Worm (Caenorhabditis elegans) whole organism, L4 larva: ENCODE data around the gene F14D2.19.

Experiments used
- F44E2.7 ChIP-seq: fragments of 200-800 bp; sonication (Bioruptor generic); IDR thresholded peaks from 2 replicates; pipeline ENCODE4 v2.1.2; 2022; ENCODE audit warnings: missing genetic modification characterization, missing compliant biosample characterization
- Y5F2A.4 ChIP-seq: fragments of 200-800 bp; sonication (Bioruptor generic); optimal IDR thresholded peaks from 2 replicates; lab custom pipeline; 2018; ENCODE audit warnings: mild to moderate bottlenecking, missing genetic modification characterization, missing compliant biosample characterization
- ZK337.2 ChIP-seq: fragments of 200-800 bp; sonication (Bioruptor generic); IDR thresholded peaks from 2 replicates; pipeline ENCODE4 v1.3.6; 2022; ENCODE audit warnings: missing genetic modification reagents, missing genetic modification characterization, missing compliant biosample characterization
- ZK546.5 ChIP-seq, 2 experiments: sonication (generic microtip); optimal IDR thresholded peaks; 2 replicates each; lab custom pipeline; 2017; ENCODE audit warnings: missing biosample characterization in 2 of 2, missing genetic modification characterization in 2 of 2
- aha-1 ChIP-seq: fragments of 150-350 bp; peaks from one replicate; lab custom pipeline; 2014; ENCODE audit warnings: missing biosample characterization, missing genetic modification characterization
- arid-1 ChIP-seq: fragments of 200-800 bp; sonication (Bioruptor generic); conservative IDR thresholded peaks from 2 replicates; pipeline ENCODE4 v1.3.6; 2022; ENCODE audit warnings: missing genetic modification reagents, missing genetic modification characterization, missing compliant biosample characterization
- ceh-32 ChIP-seq: sonication (generic microtip); optimal IDR thresholded peaks from 2 replicates; lab custom pipeline; 2016; ENCODE audit warnings: mild to moderate bottlenecking, missing genetic modification characterization, missing compliant biosample characterization; ENCODE audit not compliant: poor library complexity
- ctbp-1 ChIP-seq: fragments of 200-800 bp; sonication (Bioruptor generic); IDR thresholded peaks from 2 replicates; pipeline ENCODE4 v1.3.6; 2022; ENCODE audit warnings: missing genetic modification reagents, missing genetic modification characterization, missing compliant biosample characterization
- daf-12 ChIP-seq: fragments of 150-350 bp; optimal IDR thresholded peaks from 2 replicates; lab custom pipeline; 2014; ENCODE audit warnings: missing biosample characterization, missing genetic modification reagents, missing genetic modification characterization
- dmd-6 ChIP-seq: fragments of 200-800 bp; sonication (Bioruptor generic); IDR thresholded peaks from 2 replicates; pipeline ENCODE4 v1.3.6; 2022; ENCODE audit warnings: missing genetic modification reagents, missing genetic modification characterization, missing compliant biosample characterization
- dpl-1 ChIP-seq: fragments of 150-350 bp; optimal IDR thresholded peaks from 2 replicates; lab custom pipeline; 2014; ENCODE audit warnings: missing biosample characterization, missing genetic modification reagents, missing genetic modification characterization
- egl-43 ChIP-seq: fragments of 200-800 bp; sonication (Bioruptor generic); IDR thresholded peaks from 2 replicates; pipeline ENCODE4 v1.3.6; 2022; ENCODE audit warnings: missing genetic modification reagents, missing genetic modification characterization, missing compliant biosample characterization
- hlh-30 ChIP-seq: sonication (generic microtip); optimal IDR thresholded peaks from 2 replicates; lab custom pipeline; 2017; ENCODE audit warnings: antibody characterized with exemption, mild to moderate bottlenecking, missing genetic modification characterization, missing compliant biosample characterization; ENCODE audit not compliant: insufficient read depth
- lin-29 ChIP-seq: fragments of 200-800 bp; sonication (Bioruptor generic); IDR thresholded peaks from 2 replicates; pipeline ENCODE4 v1.3.6; 2022; ENCODE audit warnings: missing genetic modification reagents, missing genetic modification characterization, missing compliant biosample characterization
- lsy-2 ChIP-seq, 2 experiments: fragments of 150-350 bp in 1 of 2; sonication (generic microtip) in 1 of 2; optimal IDR thresholded peaks; 2 replicates each; lab custom pipeline; 2014 to 2017; ENCODE audit warnings: missing biosample characterization in 2 of 2, missing genetic modification characterization in 2 of 2
- nhr-41 ChIP-seq: fragments of 200-800 bp; sonication (Bioruptor generic); IDR thresholded peaks from 2 replicates; pipeline ENCODE4 v1.3.6; 2022; ENCODE audit warnings: missing genetic modification reagents, missing genetic modification characterization, missing compliant biosample characterization
- nhr-48 ChIP-seq: sonication (generic microtip); optimal IDR thresholded peaks from 2 replicates; lab custom pipeline; 2016; ENCODE audit warnings: mild to moderate bottlenecking, missing genetic modification characterization, missing compliant biosample characterization
- nhr-6 ChIP-seq: fragments of 150-350 bp; optimal IDR thresholded peaks from 2 replicates; lab custom pipeline; 2014; ENCODE audit warnings: missing biosample characterization, missing genetic modification characterization
- saeg-2 ChIP-seq: fragments of 200-800 bp; sonication (Bioruptor generic); IDR thresholded peaks from 2 replicates; pipeline ENCODE4 v1.3.6; 2022; ENCODE audit warnings: missing genetic modification reagents, missing genetic modification characterization, missing compliant biosample characterization
- set-16 ChIP-seq: fragments of 200-800 bp; sonication (Bioruptor generic); IDR thresholded peaks from 2 replicates; pipeline ENCODE4 v1.3.6; 2022; ENCODE audit warnings: missing genetic modification reagents, missing genetic modification characterization, missing compliant biosample characterization
- snpc-1.2 ChIP-seq: fragments of 200-800 bp; sonication (Bioruptor generic); IDR thresholded peaks from 2 replicates; pipeline ENCODE4 v1.3.6; 2022; ENCODE audit warnings: missing genetic modification reagents, missing genetic modification characterization, missing compliant biosample characterization
- tra-1 ChIP-seq: fragments of 200-800 bp; sonication (Bioruptor generic); IDR thresholded peaks from 2 replicates; pipeline ENCODE4 v1.3.6; 2022; ENCODE audit warnings: missing genetic modification reagents, missing genetic modification characterization, missing compliant biosample characterization
- unc-62 ChIP-seq, 3 experiments: fragments of 150-350 bp in 1 of 3; sonication (generic microtip); optimal IDR thresholded peaks in 2 of 3; peaks in 1 of 3; 1 replicate in 1 of 3; 2 replicates in 2 of 3; lab custom pipeline; 2014 to 2017; ENCODE audit warnings: missing biosample characterization in 3 of 3, missing genetic modification characterization in 3 of 3, missing genetic modification reagents in 3 of 3, missing genotype in 1 of 3
- vab-7 ChIP-seq: fragments of 200-800 bp; sonication (Bioruptor generic); IDR thresholded peaks from 2 replicates; pipeline ENCODE4 v1.3.6; 2022; ENCODE audit warnings: missing genetic modification reagents, missing genetic modification characterization, missing compliant biosample characterization
- zfp-3 ChIP-seq: fragments of 200-800 bp; sonication (Bioruptor generic); conservative IDR thresholded peaks from 2 replicates; pipeline ENCODE4 v1.3.6; 2022; ENCODE audit warnings: missing genetic modification reagents, missing genetic modification characterization, missing compliant biosample characterization

F14D2.19 gene

DNA sequence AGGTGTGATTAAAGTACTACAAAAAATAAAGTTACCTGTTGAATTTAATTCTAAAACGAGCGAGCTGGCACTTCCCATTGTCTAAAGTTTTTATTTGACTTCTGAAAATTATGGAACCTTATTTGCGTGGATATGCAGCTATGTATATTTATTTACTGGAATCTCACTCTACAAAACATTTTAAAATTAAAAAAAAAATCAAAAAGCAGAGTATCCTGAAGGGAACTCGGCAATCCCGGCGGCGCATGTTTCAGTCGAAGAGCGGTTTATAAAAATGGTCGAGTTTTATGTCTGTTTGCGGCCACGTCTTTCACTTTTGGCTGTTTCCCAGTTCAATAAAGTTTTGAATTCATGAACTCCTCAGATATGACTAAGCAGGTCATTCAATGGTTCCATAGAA lies at the start of gene F14D2.19:
Gene F14D2.19, minus strand, starts transcription at position 101 of the 400 bp plus-strand sequence.
- TF ChIP-seq nhr-6 (tag; lab: Kevin White, UChicago), result no peak
- TF ChIP-seq Y5F2A.4 (GFP tag; lab: Kevin White, UChicago), result no peak
- TF ChIP-seq set-16 (GFP tag; lab: Robert Waterston, UW), result no peak
- TF ChIP-seq ZK546.5 (tag; optimal IDR thresholded peaks at IDR 0.05; lab: Kevin White, UChicago), result no peak
- TF ChIP-seq ZK337.2 (GFP tag; lab: Robert Waterston, UW), result no peak

DNA sequence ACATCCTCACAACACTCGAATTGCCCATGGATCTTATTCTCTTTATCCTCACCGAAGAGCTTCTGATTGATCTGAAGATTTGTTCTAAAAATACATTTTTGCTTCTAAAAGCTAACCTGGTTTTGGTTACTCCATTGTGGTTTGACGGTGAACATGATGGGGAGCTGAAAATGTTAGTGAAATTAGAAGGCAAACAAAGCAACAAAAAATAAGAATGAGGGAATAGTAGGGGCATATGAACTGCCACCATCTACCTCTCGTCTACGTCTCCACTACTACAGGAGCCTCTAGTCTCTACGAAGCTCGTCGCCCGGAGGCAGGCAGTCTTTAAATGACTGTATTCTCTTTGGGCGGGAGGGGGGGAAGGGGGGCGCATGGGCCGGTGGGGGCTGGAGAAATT lies 48.8 kb upstream of the F14D2.19 start, which contains the start of gene T06D4.2:
Gene T06D4.2, minus strand, starts transcription at position 170 of the 400 bp plus-strand sequence.
- peak; percentile 93 for TF ChIP-seq aha-1 (tag; lab: Kevin White, UChicago)
- no peak for TF ChIP-seq lsy-2 (tag; optimal IDR thresholded peaks at IDR 0.05; lab: Kevin White, UChicago)

DNA sequence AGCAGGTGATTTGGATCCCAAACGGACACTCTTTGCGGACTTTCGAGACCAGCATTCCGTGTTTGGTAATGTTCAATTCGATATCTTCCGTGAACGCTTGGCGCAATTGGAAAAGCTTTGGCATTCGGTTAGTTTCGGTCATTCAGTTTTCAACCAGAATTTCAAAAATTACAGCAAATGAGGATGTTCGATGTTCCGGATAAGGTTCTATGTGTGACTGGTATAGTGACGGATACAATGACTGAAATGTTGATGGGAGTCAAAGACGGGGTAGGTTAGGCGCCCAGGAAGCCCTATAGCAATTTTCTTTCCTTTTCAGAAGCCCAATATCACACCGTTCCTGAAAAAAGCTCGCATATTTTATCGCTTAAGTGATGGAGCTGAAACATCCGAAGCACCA lies 46.2 kb upstream of the F14D2.19 start:
- TF ChIP-seq unc-62 (GFP tag; optimal IDR thresholded peaks at IDR 0.05 in 1 of 2; lab: Kevin White, UChicago) (peak in 1 of 2 experiments; percentile 95), unc-62 (tag; optimal IDR thresholded peaks at IDR 0.05; lab: Kevin White, UChicago) (no peak), dmd-6 (GFP tag; lab: Robert Waterston, UW) (no peak), vab-7 (no peak), egl-43 (GFP tag; lab: Robert Waterston, UW) (no peak), zfp-3 (no peak)

DNA sequence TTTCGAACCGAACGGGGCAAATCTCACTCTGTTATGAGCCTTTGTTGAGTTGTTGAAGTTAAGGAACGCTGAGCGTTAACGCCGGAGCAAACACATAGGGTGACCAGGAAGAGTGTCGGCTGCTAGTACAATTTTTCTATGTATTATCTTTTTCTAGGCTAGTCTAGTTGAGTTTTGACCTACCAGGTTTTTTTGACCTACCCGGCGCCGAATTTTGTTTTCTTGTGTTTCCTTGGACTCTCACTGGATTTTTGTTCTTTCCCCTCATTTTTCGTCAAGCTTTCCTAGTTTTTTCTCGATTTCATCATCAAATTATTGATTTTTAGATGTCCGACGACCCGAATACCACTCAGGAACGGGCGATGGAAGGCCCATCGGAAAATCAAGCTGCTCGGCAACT lies 44.6 kb upstream of the F14D2.19 start, which contains the start of gene T06D4.1:
Gene T06D4.1, plus strand, starts transcription at position 321 of the 400 bp plus-strand sequence.
- TF ChIP-seq dmd-6 (GFP tag; lab: Robert Waterston, UW) (no peak), ctbp-1 (GFP tag; lab: Robert Waterston, UW) (no peak), vab-7 (no peak), F44E2.7 (GFP tag; lab: Robert Waterston, UW) (no peak), lin-29 (GFP tag; lab: Robert Waterston, UW) (no peak), saeg-2 (GFP tag; lab: Robert Waterston, UW) (no peak), nhr-48 (no peak), daf-12 (tag; lab: Kevin White, UChicago) (no peak), egl-43 (GFP tag; lab: Robert Waterston, UW) (no peak), tra-1 (GFP tag; lab: Robert Waterston, UW) (no peak), nhr-41 (GFP tag; lab: Robert Waterston, UW) (no peak), ceh-32 (tag; lab: Kevin White, UChicago) (no peak)

DNA sequence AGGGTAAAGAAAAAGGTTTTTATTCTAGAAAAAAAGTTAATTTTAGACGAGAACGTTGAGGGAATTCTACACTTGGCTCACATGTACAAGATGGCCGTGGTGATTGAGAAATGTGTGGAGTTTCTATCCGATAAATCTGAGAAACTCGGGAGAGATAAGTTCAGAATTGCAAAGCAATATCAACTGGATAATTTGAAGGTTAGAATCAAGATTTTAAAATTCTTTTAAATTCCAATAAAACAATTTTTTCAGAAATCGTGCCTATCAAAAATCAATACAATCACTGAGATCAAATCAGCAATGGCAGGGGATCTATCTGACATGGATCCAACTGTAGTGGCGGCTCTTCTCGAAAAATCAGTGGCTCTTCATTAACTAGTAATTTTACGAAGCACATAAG lies 41.3 kb upstream of the F14D2.19 start, which contains the start of gene Y49F6C.2:
Gene Y49F6C.2, plus strand, starts transcription at position 301 of the 400 bp plus-strand sequence.
- TF ChIP-seq tra-1 (GFP tag; lab: Robert Waterston, UW) (no peak), dpl-1 (GFP tag; lab: Kevin White, UChicago) (no peak), dmd-6 (GFP tag; lab: Robert Waterston, UW) (no peak), Y5F2A.4 (GFP tag; lab: Kevin White, UChicago) (no peak), snpc-1.2 (no peak)

DNA sequence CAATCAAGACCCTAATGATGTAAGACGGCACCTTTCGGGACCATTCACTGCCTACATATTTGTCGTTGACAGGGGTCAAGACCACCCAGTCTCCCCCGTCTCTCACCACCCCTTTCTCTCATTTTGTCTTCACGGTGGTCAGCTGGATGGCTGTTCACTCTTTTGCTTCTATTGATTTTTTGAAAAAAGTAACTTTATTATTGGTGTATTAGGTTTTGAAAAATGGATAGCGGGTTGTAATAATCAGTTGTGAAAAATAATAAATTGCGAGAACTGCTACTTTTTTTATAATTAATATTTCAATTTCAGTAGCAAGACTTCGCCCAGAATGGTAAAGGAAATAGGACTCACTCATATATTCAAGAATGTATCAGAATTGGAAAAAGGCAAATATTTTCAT lies 39.9 kb upstream of the F14D2.19 start, which contains the start of gene bath-9:
Gene bath-9, plus strand, starts transcription at position 301 of the 400 bp plus-strand sequence.
- TF ChIP-seq lin-29 (GFP tag; lab: Robert Waterston, UW) (no peak), hlh-30 (tag; lab: Kevin White, UChicago) (no peak)
- TF ChIP-seq, all 104 proteins: peak for 0

DNA sequence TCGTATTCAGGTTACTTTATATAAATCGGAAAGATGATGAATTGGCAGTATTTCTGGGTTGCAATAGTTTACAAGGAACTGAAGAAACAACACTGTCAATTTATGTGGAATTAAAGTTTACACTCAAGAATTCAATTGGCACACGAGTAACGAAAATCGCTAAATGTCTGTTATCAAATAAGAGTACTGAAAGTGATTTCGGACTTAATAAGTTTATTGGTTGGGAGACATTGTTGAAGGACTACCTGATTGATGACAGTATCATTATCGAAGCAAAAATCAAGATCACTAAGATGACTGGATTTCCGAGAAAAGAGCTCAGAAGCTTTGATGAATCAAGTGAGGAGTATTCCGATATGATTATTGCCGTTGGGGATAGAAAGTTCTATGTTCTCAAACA lies 38.4 kb upstream of the F14D2.19 start:
- TF ChIP-seq arid-1 (GFP tag; lab: Robert Waterston, UW) (no peak), unc-62 (GFP tag; optimal IDR thresholded peaks at IDR 0.05 in 1 of 2; lab: Kevin White, UChicago) (peak in 1 of 2 experiments; percentile 92), unc-62 (tag; optimal IDR thresholded peaks at IDR 0.05; lab: Kevin White, UChicago) (no peak)
